Fruit fly (Drosophila melanogaster) whole organism, embryonic: ENCODE results near the gene PEK.
A peak's percentile ranks its signal among the peaks of the same experiment; 100 is the strongest.

Experiments used
- CG10431 ChIP-seq: fragments of 200-800 bp; sonication (Bioruptor generic); optimal IDR thresholded peaks from 3 replicates; lab custom pipeline; 2018; ENCODE audit warnings: missing biosample characterization, mild to moderate bottlenecking, missing genetic modification characterization
- CG11398 ChIP-seq: fragments of 200-800 bp; sonication (Bioruptor generic); optimal IDR thresholded peaks from 2 replicates; lab custom pipeline; 2016; ENCODE audit warnings: missing biosample characterization, missing genetic modification characterization
- CG11723 ChIP-seq: fragments of 200-800 bp; sonication (Bioruptor generic); optimal IDR thresholded peaks from 2 replicates; lab custom pipeline; 2017; ENCODE audit warnings: missing biosample characterization, mild to moderate bottlenecking, missing genetic modification characterization
- CG13624 ChIP-seq: fragments of 200-800 bp; sonication (Bioruptor generic); optimal IDR thresholded peaks from 2 replicates; lab custom pipeline; 2016; ENCODE audit warnings: missing biosample characterization, missing genetic modification characterization
- CG15514 ChIP-seq: fragments of 200-800 bp; sonication (Bioruptor generic); optimal IDR thresholded peaks from 3 replicates; lab custom pipeline; 2017; ENCODE audit warnings: missing biosample characterization, missing genetic modification characterization, mild to moderate bottlenecking, moderate library complexity, missing genetic modification reagents
- CG16863 ChIP-seq: fragments of 200-800 bp; sonication (Bioruptor generic); optimal IDR thresholded peaks from 3 replicates; lab custom pipeline; 2016; ENCODE audit warnings: missing biosample characterization, missing genetic modification characterization
- CG2202 ChIP-seq: fragments of 200-800 bp; sonication (Bioruptor generic); optimal IDR thresholded peaks from 2 replicates; lab custom pipeline; 2018; ENCODE audit warnings: missing biosample characterization, mild to moderate bottlenecking, missing genetic modification characterization
- CG2712 ChIP-seq: fragments of 200-800 bp; optimal IDR thresholded peaks from 3 replicates; lab custom pipeline; 2019; ENCODE audit warnings: missing biosample characterization, mild to moderate bottlenecking, missing genetic modification characterization, moderate library complexity
- CG32767 ChIP-seq: fragments of 200-800 bp; sonication (Bioruptor generic); IDR thresholded peaks from 2 replicates; pipeline ENCODE4 v1.3.6; 2022; ENCODE audit warnings: missing biosample characterization, missing genetic modification characterization
- CG3281 ChIP-seq: fragments of 200-800 bp; sonication (Bioruptor generic); optimal IDR thresholded peaks from 3 replicates; lab custom pipeline; 2017; ENCODE audit warnings: missing biosample characterization, mild to moderate bottlenecking, missing genetic modification characterization
- CG33213 ChIP-seq: fragments of 200-800 bp; sonication (Bioruptor generic); optimal IDR thresholded peaks from 3 replicates; lab custom pipeline; 2016; ENCODE audit warnings: missing biosample characterization, missing genetic modification characterization
- CG3726 ChIP-seq: fragments of 200-800 bp; sonication (Bioruptor generic); IDR thresholded peaks from 3 replicates; pipeline ENCODE4, ENCODE4 v1.3.6; 2022; ENCODE audit warnings: missing biosample characterization, missing genetic modification characterization
- CG42726 ChIP-seq: fragments of 200-800 bp; sonication (Bioruptor generic); IDR thresholded peaks from 2 replicates; pipeline ENCODE4 v1.3.6; 2022; ENCODE audit warnings: missing biosample characterization, missing genetic modification characterization; ENCODE audit not compliant: partially characterized antibody
- CG4328 ChIP-seq: fragments of 200-800 bp; sonication (Bioruptor generic); optimal IDR thresholded peaks from 3 replicates; lab custom pipeline; 2017; ENCODE audit warnings: missing biosample characterization, missing genetic modification reagents, missing genetic modification characterization
- CG5180 ChIP-seq: fragments of 200-800 bp; sonication (Bioruptor generic); optimal IDR thresholded peaks from 3 replicates; lab custom pipeline; 2017; ENCODE audit warnings: missing biosample characterization, missing genetic modification characterization, mild to moderate bottlenecking, moderate library complexity, missing genetic modification reagents
- CG7556 ChIP-seq: fragments of 200-800 bp; sonication (Bioruptor generic); optimal IDR thresholded peaks from 2 replicates; lab custom pipeline; 2017; ENCODE audit warnings: missing biosample characterization, mild to moderate bottlenecking, missing genetic modification characterization
- Dbx ChIP-seq: fragments of 200-800 bp; sonication (Bioruptor generic); IDR thresholded peaks from 3 replicates; pipeline ENCODE4 v1.3.6; 2022; ENCODE audit warnings: missing biosample characterization, missing genetic modification characterization
- Ets65A ChIP-seq: fragments of 200-800 bp; sonication (Bioruptor generic); peaks from one replicate; lab custom pipeline; 2016; ENCODE audit warnings: missing biosample characterization, missing genetic modification characterization
- Fer3 ChIP-seq: fragments of 200-800 bp; sonication (Bioruptor generic); optimal IDR thresholded peaks from 2 replicates; lab custom pipeline; 2018; ENCODE audit warnings: missing biosample characterization, mild to moderate bottlenecking, missing genetic modification characterization, moderate library complexity
- Hr3 ChIP-seq: fragments of 200-800 bp; sonication (Bioruptor generic); optimal IDR thresholded peaks from 3 replicates; lab custom pipeline; 2016; ENCODE audit warnings: missing biosample characterization, missing genetic modification characterization
- Lim3 ChIP-seq: fragments of 200-800 bp; sonication (Bioruptor generic); IDR thresholded peaks from 2 replicates; pipeline ENCODE4 v1.3.6; 2022; ENCODE audit warnings: missing biosample characterization, missing genetic modification characterization
- Mad ChIP-seq: fragments of 200-800 bp; sonication (Bioruptor generic); optimal IDR thresholded peaks from 2 replicates; lab custom pipeline; 2016; ENCODE audit warnings: missing biosample characterization, missing genetic modification characterization
- NC2β ChIP-seq: fragments of 200-800 bp; sonication (Bioruptor generic); optimal IDR thresholded peaks from 2 replicates; lab custom pipeline; 2016; ENCODE audit warnings: missing biosample characterization, missing genetic modification characterization
- NK7.1 ChIP-seq: fragments of 200-800 bp; sonication (Bioruptor generic); optimal IDR thresholded peaks from 3 replicates; lab custom pipeline; 2016; ENCODE audit warnings: missing biosample characterization, missing genetic modification characterization
- Ptx1 ChIP-seq: fragments of 200-800 bp; sonication (Bioruptor generic); IDR thresholded peaks from 2 replicates; pipeline ENCODE4 v1.3.6; 2022; ENCODE audit warnings: missing biosample characterization, missing genetic modification characterization
- Rx ChIP-seq: fragments of 200-800 bp; sonication (Bioruptor generic); IDR thresholded peaks from 2 replicates; pipeline ENCODE4 v1.3.6; 2022; ENCODE audit warnings: missing biosample characterization, missing genetic modification characterization
- Xrp1 ChIP-seq: fragments of 200-800 bp; sonication (Bioruptor generic); IDR thresholded peaks from 2 replicates; pipeline ENCODE4 v1.3.6; 2022; ENCODE audit warnings: missing biosample characterization, missing genetic modification characterization
- ac ChIP-seq: fragments of 200-800 bp; sonication (Bioruptor generic); optimal IDR thresholded peaks from 3 replicates; lab custom pipeline; 2017; ENCODE audit warnings: missing biosample characterization, mild to moderate bottlenecking, missing genetic modification characterization
- ase ChIP-seq: fragments of 200-800 bp; sonication (Bioruptor generic); IDR thresholded peaks from 3 replicates; pipeline ENCODE4 v1.3.6; 2022; ENCODE audit warnings: missing biosample characterization, missing genetic modification characterization
- bab2 ChIP-seq: fragments of 200-800 bp; sonication (Bioruptor generic); optimal IDR thresholded peaks from 2 replicates; lab custom pipeline; 2016; ENCODE audit warnings: missing biosample characterization, missing genetic modification characterization
- cato ChIP-seq: fragments of 200-800 bp; sonication (Bioruptor generic); optimal IDR thresholded peaks from 2 replicates; lab custom pipeline; 2016; ENCODE audit warnings: missing biosample characterization, missing genetic modification characterization, borderline replicate concordance
- chn ChIP-seq: fragments of 200-800 bp; sonication (Bioruptor generic); optimal IDR thresholded peaks from 2 replicates; lab custom pipeline; 2016; ENCODE audit warnings: missing biosample characterization, missing genetic modification characterization
- disco-r ChIP-seq: fragments of 200-800 bp; sonication (Bioruptor generic); optimal IDR thresholded peaks from 2 replicates; lab custom pipeline; 2016; ENCODE audit warnings: missing biosample characterization, missing genetic modification characterization
- dmrt99B ChIP-seq: fragments of 200-800 bp; sonication (Bioruptor generic); optimal IDR thresholded peaks from 2 replicates; lab custom pipeline; 2018; ENCODE audit warnings: missing biosample characterization, mild to moderate bottlenecking, missing genetic modification characterization, moderate library complexity
- eve ChIP-seq, 2 experiments: fragments of >200 bp; optimal IDR thresholded peaks; 2 replicates each; lab custom pipeline; 2017; ENCODE audit warnings: missing biosample characterization in 2 of 2, missing genetic modification characterization in 2 of 2
- ewg ChIP-seq: fragments of 200-800 bp; sonication (Bioruptor generic); optimal IDR thresholded peaks from 3 replicates; lab custom pipeline; 2017; ENCODE audit warnings: mild to moderate bottlenecking, missing biosample characterization, missing genetic modification reagents, missing genetic modification characterization
- gsb-n ChIP-seq: fragments of 200-800 bp; sonication (Bioruptor generic); optimal IDR thresholded peaks from 3 replicates; lab custom pipeline; 2018; ENCODE audit warnings: missing biosample characterization, mild to moderate bottlenecking, missing genetic modification characterization
- gt ChIP-seq: fragments of 200-800 bp; sonication (Bioruptor generic); IDR thresholded peaks from 2 replicates; pipeline ENCODE4 v1.3.6; 2022; ENCODE audit warnings: missing biosample characterization, missing genetic modification characterization
- hb ChIP-seq: fragments of 200-800 bp; sonication (Bioruptor generic); IDR thresholded peaks from 3 replicates; pipeline ENCODE4 v1.3.6; 2022; ENCODE audit warnings: missing biosample characterization, missing genetic modification characterization; ENCODE audit not compliant: partially characterized antibody
- ind ChIP-seq: fragments of 200-800 bp; sonication (Bioruptor generic); optimal IDR thresholded peaks from 3 replicates; lab custom pipeline; 2016; ENCODE audit warnings: missing biosample characterization, missing genetic modification characterization
- lilli ChIP-seq: fragments of 200-800 bp; sonication (Bioruptor generic); optimal IDR thresholded peaks from 3 replicates; lab custom pipeline; 2016; ENCODE audit warnings: missing biosample characterization, missing genetic modification characterization
- nerfin-1 ChIP-seq: fragments of 200-800 bp; sonication (Bioruptor generic); optimal IDR thresholded peaks from 3 replicates; lab custom pipeline; 2019; ENCODE audit warnings: missing biosample characterization, mild to moderate bottlenecking, missing genetic modification characterization, moderate library complexity
- nerfin-2 ChIP-seq: fragments of 200-800 bp; sonication (Bioruptor generic); IDR thresholded peaks from 2 replicates; pipeline ENCODE4 v1.3.6; 2022; ENCODE audit warnings: missing biosample characterization, missing genetic modification characterization; ENCODE audit not compliant: partially characterized antibody
- oc ChIP-seq: fragments of 200-800 bp; sonication (Bioruptor generic); optimal IDR thresholded peaks from 2 replicates; lab custom pipeline; 2018; ENCODE audit warnings: missing biosample characterization, mild to moderate bottlenecking, missing genetic modification characterization, moderate library complexity
- pum ChIP-seq: fragments of 200-800 bp; sonication (Bioruptor generic); optimal IDR thresholded peaks from 2 replicates; lab custom pipeline; 2016; ENCODE audit warnings: missing biosample characterization, missing genetic modification characterization
- ranshi ChIP-seq: fragments of 200-800 bp; sonication (Bioruptor generic); IDR thresholded peaks from 2 replicates; pipeline ENCODE4 v1.3.6; 2022; ENCODE audit warnings: missing biosample characterization, missing genetic modification characterization
- sens ChIP-seq: fragments of 200-800 bp; sonication (Bioruptor generic); peaks from one replicate; lab custom pipeline; 2016; ENCODE audit warnings: missing biosample characterization, missing genetic modification characterization
- seq ChIP-seq: fragments of 200-800 bp; sonication (Bioruptor generic); IDR thresholded peaks from 2 replicates; pipeline ENCODE4 v1.3.6; 2022; ENCODE audit warnings: missing biosample characterization, missing genetic modification characterization
- tgo ChIP-seq: fragments of 200-800 bp; sonication (Bioruptor generic); IDR thresholded peaks from 3 replicates; pipeline ENCODE4 v1.3.6; 2022; ENCODE audit warnings: missing biosample characterization, missing genetic modification characterization
- twi ChIP-seq: fragments of 200-800 bp; optimal IDR thresholded peaks from 2 replicates; lab custom pipeline; 2019; ENCODE audit warnings: missing biosample characterization, mild to moderate bottlenecking, missing genetic modification characterization, moderate library complexity
- usp ChIP-seq: fragments of >200 bp; optimal IDR thresholded peaks from 2 replicates; lab custom pipeline; 2017; ENCODE audit warnings: missing biosample characterization, missing genetic modification characterization
- wek ChIP-seq: fragments of 200-800 bp; sonication (Bioruptor generic); optimal IDR thresholded peaks from 3 replicates; lab custom pipeline; 2018; ENCODE audit warnings: missing biosample characterization, mild to moderate bottlenecking, missing genetic modification characterization, moderate library complexity

PEK gene

DNA sequence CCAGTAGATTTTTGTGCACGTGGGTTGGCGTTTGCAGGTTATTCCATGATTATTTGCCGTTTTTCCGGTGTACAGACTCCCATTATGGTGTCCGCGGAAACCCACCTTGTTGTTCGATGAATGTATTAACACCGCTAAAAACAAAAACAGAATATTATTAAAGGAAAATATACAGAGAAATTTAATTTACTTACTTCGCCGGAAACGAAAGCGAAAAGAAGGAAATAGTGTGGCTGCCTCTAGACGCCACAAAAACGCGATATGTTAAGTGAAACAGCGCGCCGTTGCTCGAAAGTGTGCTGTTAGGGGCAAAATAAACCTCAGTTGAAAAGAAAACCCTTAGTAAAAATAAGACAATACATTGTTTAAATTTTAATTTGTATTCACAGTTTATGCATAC is 2.3 kb upstream of the PEK start, which contains the start of gene RpL35A (continued):
- TF ChIP-seq Hr3 (GFP tag; lab: Kevin White, UChicago) (no peak), Ets65A (GFP tag; lab: Kevin White, UChicago) (peak; percentile 70), CG11723 (peak; percentile 76), bab2 (GFP tag; lab: Kevin White, UChicago) (no peak), gsb-n (tag; lab: Kevin White, UChicago) (peak; percentile 59), CG32767 (GFP tag; lab: Robert Waterston, UW) (no peak), CG33213 (GFP tag; lab: Kevin White, UChicago) (peak; percentile 89), dmrt99B (tag; lab: Kevin White, UChicago) (peak; percentile 57), eve (GFP tag; optimal IDR thresholded peaks at IDR 0.05; lab: Kevin White, UChicago) (no peak), ind (no peak), chn (peak; percentile 22), CG15514 (GFP tag; lab: Kevin White, UChicago) (peak; percentile 85), nerfin-1 (tag; lab: Kevin White, UChicago) (peak; percentile 64), wek (GFP tag; lab: Kevin White, UChicago) (peak; percentile 99), CG42726 (GFP tag; lab: Robert Waterston, UW) (no peak), NC2β (GFP tag; lab: Kevin White, UChicago) (peak; percentile 93), twi (tag; lab: Kevin White, UChicago) (peak; percentile 46), usp (no peak), nerfin-2 (GFP tag; lab: Robert Waterston, UW) (no peak), lilli (GFP tag; lab: Kevin White, UChicago) (peak; percentile 63), cato (GFP tag; lab: Kevin White, UChicago) (no peak), hb (GFP tag; lab: Robert Waterston, UW) (no peak), CG5180 (GFP tag; lab: Kevin White, UChicago) (no peak), Mad (GFP tag; lab: Kevin White, UChicago) (peak; percentile 53), ranshi (GFP tag; lab: Robert Waterston, UW) (no peak; the same call in 1 of the 2 replicates), seq (GFP tag; lab: Robert Waterston, UW) (peak; percentile 63; the same call in 1 of the 2 replicates), Xrp1 (no peak; the same call in 1 of the 2 replicates), Dbx (GFP tag; lab: Robert Waterston, UW) (peak; percentile 66), Ptx1 (no peak), CG10431 (peak; percentile 86), CG4328 (peak; percentile 83), CG2202 (tag; lab: Kevin White, UChicago) (peak; percentile 75), CG16863 (peak; percentile 27), CG7556 (GFP tag; lab: Kevin White, UChicago) (no peak), CG3726 (GFP tag; lab: Robert Waterston, UW) (no peak), tgo (GFP tag; lab: Robert Waterston, UW) (no peak; the same call in 2 of the 3 replicates), ase (GFP tag; lab: Robert Waterston, UW) (peak; percentile 34; the same call in 1 of the 3 replicates), sens (peak; percentile 94), CG2712 (peak; percentile 59), Fer3 (tag; lab: Kevin White, UChicago) (peak; percentile 80), CG11398 (GFP tag; lab: Kevin White, UChicago) (peak; percentile 57), ewg (GFP tag; lab: Kevin White, UChicago) (peak; percentile 50), ac (peak; percentile 61), Lim3 (GFP tag; lab: Robert Waterston, UW) (no peak), gt (GFP tag; lab: Robert Waterston, UW) (no peak), CG13624 (peak; percentile 61), NK7.1 (GFP tag; lab: Kevin White, UChicago) (peak; percentile 50), oc (tag; lab: Kevin White, UChicago) (no peak), Rx (no peak), disco-r (GFP tag; lab: Kevin White, UChicago) (peak; percentile 41), pum (GFP tag; lab: Kevin White, UChicago) (peak; percentile 30), CG3281 (GFP tag; lab: Kevin White, UChicago) (peak; percentile 86)
